Fruit fly (Drosophila melanogaster) whole organism, embryonic: ENCODE results near the gene gro.

ENCODE experiments used
- Atf-2 ChIP-seq: fragments of 200-800 bp; sonication (Bioruptor generic); optimal IDR thresholded peaks from 2 replicates; lab custom pipeline; 2016; ENCODE audit warnings: missing biosample characterization, missing genetic modification characterization
- Bteb2 ChIP-seq: fragments of 200-800 bp; sonication (Bioruptor generic); optimal IDR thresholded peaks from 2 replicates; lab custom pipeline; 2016; ENCODE audit warnings: missing biosample characterization, missing genetic modification characterization
- CG10209 ChIP-seq: fragments of 200-800 bp; sonication (Bioruptor generic); optimal IDR thresholded peaks from 3 replicates; lab custom pipeline; 2017; ENCODE audit warnings: missing biosample characterization, mild to moderate bottlenecking, missing genetic modification characterization, missing genetic modification reagents
- CG12659 ChIP-seq: fragments of 200-800 bp; sonication (Bioruptor generic); optimal IDR thresholded peaks from 3 replicates; lab custom pipeline; 2017; ENCODE audit warnings: mild to moderate bottlenecking, missing biosample characterization, missing genetic modification reagents, missing genetic modification characterization
- CG14710 ChIP-seq: fragments of 200-800 bp; sonication (Bioruptor generic); optimal IDR thresholded peaks from 3 replicates; lab custom pipeline; 2019; ENCODE audit warnings: missing biosample characterization, mild to moderate bottlenecking, missing genetic modification characterization, moderate library complexity
- CG15011 ChIP-seq: fragments of 200-800 bp; sonication (Bioruptor generic); optimal IDR thresholded peaks from 3 replicates; lab custom pipeline; 2018; ENCODE audit warnings: missing biosample characterization, mild to moderate bottlenecking, missing genetic modification characterization
- CG15073 ChIP-seq: fragments of 200-800 bp; sonication (Bioruptor generic); optimal IDR thresholded peaks from 2 replicates; lab custom pipeline; 2016; ENCODE audit warnings: missing biosample characterization, missing genetic modification characterization
- CG15601 ChIP-seq: fragments of 200-800 bp; sonication (Bioruptor generic); optimal IDR thresholded peaks from 3 replicates; lab custom pipeline; 2019; ENCODE audit warnings: missing biosample characterization, mild to moderate bottlenecking, missing genetic modification characterization, moderate library complexity
- CG16779 ChIP-seq: fragments of 200-800 bp; sonication (Bioruptor generic); IDR thresholded peaks from 2 replicates; pipeline ENCODE4 v1.3.6; 2022; ENCODE audit warnings: missing biosample characterization, missing genetic modification characterization
- CG18619 ChIP-seq: fragments of 200-800 bp; sonication (Bioruptor generic); optimal IDR thresholded peaks from 3 replicates; lab custom pipeline; 2017; ENCODE audit warnings: missing biosample characterization, mild to moderate bottlenecking, missing genetic modification characterization
- CG2199 ChIP-seq: fragments of 200-800 bp; sonication (Bioruptor generic); IDR thresholded peaks from 3 replicates; pipeline ENCODE4 v1.3.6; 2022; ENCODE audit warnings: missing biosample characterization, missing genetic modification characterization
- CG2678 ChIP-seq: fragments of 200-800 bp; sonication (Bioruptor generic); optimal IDR thresholded peaks from 3 replicates; lab custom pipeline; 2019; ENCODE audit warnings: missing biosample characterization, mild to moderate bottlenecking, missing genetic modification characterization, moderate library complexity
- CG3065 ChIP-seq: fragments of 200-800 bp; sonication (Bioruptor generic); optimal IDR thresholded peaks from 2 replicates; lab custom pipeline; 2016; ENCODE audit warnings: missing biosample characterization, missing genetic modification characterization
- CG31224 ChIP-seq: fragments of 200-800 bp; sonication (Bioruptor generic); IDR thresholded peaks from 2 replicates; pipeline ENCODE4 v1.3.6; 2022; ENCODE audit warnings: missing biosample characterization, missing genetic modification characterization
- CG33557 ChIP-seq: fragments of 200-800 bp; sonication (Bioruptor generic); optimal IDR thresholded peaks from 2 replicates; lab custom pipeline; 2019; ENCODE audit warnings: missing biosample characterization, mild to moderate bottlenecking, missing genetic modification characterization, moderate library complexity
- CG3407 ChIP-seq: fragments of 200-800 bp; sonication (Bioruptor generic); optimal IDR thresholded peaks from 2 replicates; lab custom pipeline; 2018; ENCODE audit warnings: missing biosample characterization, mild to moderate bottlenecking, missing genetic modification characterization
- CG3726 ChIP-seq: fragments of 200-800 bp; sonication (Bioruptor generic); IDR thresholded peaks from 3 replicates; pipeline ENCODE4, ENCODE4 v1.3.6; 2022; ENCODE audit warnings: missing biosample characterization, missing genetic modification characterization
- CG43689 ChIP-seq: fragments of 200-800 bp; sonication (Bioruptor generic); IDR thresholded peaks from 2 replicates; pipeline ENCODE4 v1.3.6; 2022; ENCODE audit warnings: missing biosample characterization, missing genetic modification characterization
- CG6813 ChIP-seq: fragments of 200-800 bp; sonication (Bioruptor generic); optimal IDR thresholded peaks from 2 replicates; lab custom pipeline; 2017; ENCODE audit warnings: missing biosample characterization, missing genetic modification characterization, mild to moderate bottlenecking, moderate library complexity, missing genetic modification reagents
- CG7987 ChIP-seq: fragments of 200-800 bp; sonication (Bioruptor generic); optimal IDR thresholded peaks from 2 replicates; lab custom pipeline; 2018; ENCODE audit warnings: missing biosample characterization, mild to moderate bottlenecking, missing genetic modification characterization, moderate library complexity
- CG9437 ChIP-seq: fragments of 200-800 bp; sonication (Bioruptor generic); optimal IDR thresholded peaks from 2 replicates; lab custom pipeline; 2018; ENCODE audit warnings: missing biosample characterization, mild to moderate bottlenecking, missing genetic modification characterization
- CG9817 ChIP-seq: fragments of 200-800 bp; sonication (Bioruptor generic); optimal IDR thresholded peaks from 2 replicates; lab custom pipeline; 2018; ENCODE audit warnings: missing biosample characterization, mild to moderate bottlenecking, missing genetic modification characterization, moderate library complexity
- Chrac-16 ChIP-seq: fragments of 200-800 bp; sonication (Bioruptor generic); optimal IDR thresholded peaks from 3 replicates; lab custom pipeline; 2016; ENCODE audit warnings: missing biosample characterization, missing genetic modification characterization
- CoRest ChIP-seq: fragments of 200-800 bp; sonication (Bioruptor generic); optimal IDR thresholded peaks from 3 replicates; lab custom pipeline; 2018; ENCODE audit warnings: missing biosample characterization, mild to moderate bottlenecking, missing genetic modification characterization, moderate library complexity
- Dad ChIP-seq: fragments of 200-800 bp; sonication (Bioruptor generic); optimal IDR thresholded peaks from 3 replicates; lab custom pipeline; 2016; ENCODE audit warnings: missing biosample characterization, missing genetic modification characterization
- Deaf1 ChIP-seq: fragments of 200-800 bp; optimal IDR thresholded peaks from 3 replicates; lab custom pipeline; 2019; ENCODE audit warnings: missing biosample characterization, mild to moderate bottlenecking, missing genetic modification characterization, moderate library complexity
- Dfd ChIP-seq, 2 experiments: fragments of >200 bp; optimal IDR thresholded peaks; 2 replicates each; lab custom pipeline; 2017; ENCODE audit warnings: missing biosample characterization in 2 of 2, missing genetic modification characterization in 2 of 2
- Hey ChIP-seq: fragments of 200-800 bp; sonication (Bioruptor generic); optimal IDR thresholded peaks from 3 replicates; lab custom pipeline; 2018; ENCODE audit warnings: missing biosample characterization, mild to moderate bottlenecking, missing genetic modification characterization
- HmgZ ChIP-seq: fragments of 200-800 bp; sonication (Bioruptor generic); optimal IDR thresholded peaks from 2 replicates; lab custom pipeline; 2018; ENCODE audit warnings: missing biosample characterization, mild to moderate bottlenecking, missing genetic modification characterization
- Hr78 ChIP-seq, 2 experiments: fragments of 200-800 bp in 1 of 2; fragments of >200 bp in 1 of 2; sonication (Bioruptor generic) in 1 of 2; optimal IDR thresholded peaks; 2 replicates each; lab custom pipeline; 2017 to 2019; ENCODE audit warnings: missing biosample characterization in 2 of 2, missing genetic modification characterization in 2 of 2, mild to moderate bottlenecking in 1 of 2, moderate library complexity in 1 of 2
- Mes4 ChIP-seq: fragments of 200-800 bp; sonication (Bioruptor generic); optimal IDR thresholded peaks from 2 replicates; lab custom pipeline; 2016; ENCODE audit warnings: missing biosample characterization, missing genetic modification characterization
- Myb ChIP-seq: fragments of 200-800 bp; sonication (Bioruptor generic); optimal IDR thresholded peaks from 2 replicates; lab custom pipeline; 2016; ENCODE audit warnings: missing biosample characterization, missing genetic modification characterization
- Rx ChIP-seq: fragments of 200-800 bp; sonication (Bioruptor generic); IDR thresholded peaks from 2 replicates; pipeline ENCODE4 v1.3.6; 2022; ENCODE audit warnings: missing biosample characterization, missing genetic modification characterization
- YL-1 ChIP-seq: fragments of 200-800 bp; sonication (Bioruptor generic); optimal IDR thresholded peaks from 3 replicates; lab custom pipeline; 2017; ENCODE audit warnings: missing biosample characterization, mild to moderate bottlenecking, missing genetic modification characterization
- ase ChIP-seq: fragments of 200-800 bp; sonication (Bioruptor generic); IDR thresholded peaks from 3 replicates; pipeline ENCODE4 v1.3.6; 2022; ENCODE audit warnings: missing biosample characterization, missing genetic modification characterization
- cad ChIP-seq: fragments of >200 bp; optimal IDR thresholded peaks from 2 replicates; lab custom pipeline; 2017; ENCODE audit warnings: missing biosample characterization, missing genetic modification characterization
- eve ChIP-seq, 2 experiments: fragments of >200 bp; optimal IDR thresholded peaks; 2 replicates each; lab custom pipeline; 2017; ENCODE audit warnings: missing biosample characterization in 2 of 2, missing genetic modification characterization in 2 of 2
- ewg ChIP-seq: fragments of 200-800 bp; sonication (Bioruptor generic); optimal IDR thresholded peaks from 3 replicates; lab custom pipeline; 2017; ENCODE audit warnings: mild to moderate bottlenecking, missing biosample characterization, missing genetic modification reagents, missing genetic modification characterization
- exex ChIP-seq: fragments of 200-800 bp; sonication (Bioruptor generic); optimal IDR thresholded peaks from 4 replicates; lab custom pipeline; 2018; ENCODE audit warnings: missing biosample characterization, mild to moderate bottlenecking, missing genetic modification characterization, moderate library complexity
- eyg ChIP-seq: fragments of 200-800 bp; sonication (Bioruptor generic); optimal IDR thresholded peaks from 3 replicates; lab custom pipeline; 2016; ENCODE audit warnings: missing biosample characterization, missing genetic modification characterization
- fru ChIP-seq: fragments of >200 bp; optimal IDR thresholded peaks from 2 replicates; lab custom pipeline; 2017
- gsb-n ChIP-seq: fragments of 200-800 bp; sonication (Bioruptor generic); optimal IDR thresholded peaks from 3 replicates; lab custom pipeline; 2018; ENCODE audit warnings: missing biosample characterization, mild to moderate bottlenecking, missing genetic modification characterization
- lab ChIP-seq: fragments of 200-800 bp; sonication (Bioruptor generic); optimal IDR thresholded peaks from 3 replicates; lab custom pipeline; 2017; ENCODE audit warnings: missing biosample characterization, missing genetic modification characterization, mild to moderate bottlenecking, moderate library complexity, missing genetic modification reagents
- luna ChIP-seq: fragments of 200-800 bp; sonication (Bioruptor generic); optimal IDR thresholded peaks from 2 replicates; lab custom pipeline; 2016; ENCODE audit warnings: missing biosample characterization, missing genetic modification characterization
- peb ChIP-seq: fragments of 200-800 bp; sonication (Bioruptor generic); IDR thresholded peaks from 2 replicates; pipeline ENCODE4 v1.3.6; 2022; ENCODE audit warnings: missing biosample characterization, missing genetic modification characterization
- pros ChIP-seq: fragments of 200-800 bp; sonication (Bioruptor generic); optimal IDR thresholded peaks from 3 replicates; lab custom pipeline; 2019; ENCODE audit warnings: missing biosample characterization, mild to moderate bottlenecking, missing genetic modification characterization, moderate library complexity
- rib ChIP-seq: fragments of 200-800 bp; sonication (Bioruptor generic); IDR thresholded peaks from 2 replicates; pipeline ENCODE4 v1.3.6; 2022; ENCODE audit warnings: missing biosample characterization, missing genetic modification characterization
- ttk ChIP-seq: fragments of 200-800 bp; sonication (Bioruptor generic); IDR thresholded peaks from 2 replicates; pipeline ENCODE4 v2.1.2; 2022; ENCODE audit warnings: missing biosample characterization, missing genetic modification characterization
- wor ChIP-seq: fragments of 200-800 bp; sonication (Bioruptor generic); IDR thresholded peaks from 2 replicates; pipeline ENCODE4 v1.3.6; 2022; ENCODE audit warnings: missing biosample characterization, missing genetic modification characterization

The gro gene

DNA sequence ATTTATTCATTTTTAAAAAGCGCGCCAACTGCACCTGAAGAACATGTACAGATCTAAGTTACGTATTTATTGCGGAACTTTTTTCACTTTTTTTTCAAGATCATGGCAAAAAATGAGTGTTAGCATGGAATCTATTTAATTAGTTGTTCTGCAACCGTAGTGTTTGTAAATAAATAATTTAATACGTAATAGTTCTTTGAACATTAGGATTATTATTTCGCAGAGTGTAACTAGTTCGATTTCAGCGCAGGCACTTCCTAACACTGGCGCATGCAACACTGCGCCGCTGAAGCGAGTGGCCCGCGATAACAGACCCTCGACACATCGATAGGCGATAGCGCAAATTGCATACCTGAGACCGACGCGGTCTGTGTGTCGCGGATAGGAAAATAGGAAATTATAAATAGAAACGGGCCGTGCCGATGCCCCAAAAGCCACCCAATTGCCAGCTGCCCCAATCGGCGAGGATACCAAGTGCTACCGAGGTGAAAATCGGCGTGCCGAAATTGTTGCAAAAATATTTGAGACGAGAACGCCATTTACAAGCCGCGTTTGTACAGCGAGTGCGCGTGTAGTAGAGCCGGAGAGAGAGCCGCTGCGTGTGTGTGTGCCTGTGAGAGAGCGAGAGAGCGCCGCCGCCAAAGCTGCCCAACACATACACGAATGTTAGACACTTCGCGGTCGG is at the start of gene gro (continued):
- TF ChIP-seq CG12659 (peak; percentile 91), exex (no peak), cad (GFP tag; lab: Kevin White, UChicago) (no peak), CG3407 (GFP tag; lab: Kevin White, UChicago) (peak; percentile 50), Atf-2 (GFP tag; lab: Kevin White, UChicago) (peak; percentile 43), gsb-n (tag; lab: Kevin White, UChicago) (peak; percentile 63), pros (GFP tag; lab: Kevin White, UChicago) (no peak), CG3065 (no peak), lab (GFP tag; lab: Kevin White, UChicago) (peak; percentile 82), HmgZ (tag; lab: Kevin White, UChicago) (peak; percentile 83), YL-1 (peak; percentile 55), ewg (GFP tag; lab: Kevin White, UChicago) (peak; percentile 89), CoRest (tag; lab: Kevin White, UChicago) (peak; percentile 71), CG3726 (GFP tag; lab: Robert Waterston, UW) (no peak), CG15073 (GFP tag; lab: Kevin White, UChicago) (no peak), CG14710 (tag; lab: Kevin White, UChicago) (peak; percentile 84), CG15011 (GFP tag; lab: Kevin White, UChicago) (no peak), Deaf1 (tag; lab: Kevin White, UChicago) (no peak), Hr78 (GFP tag; optimal IDR thresholded peaks at IDR 0.05; lab: Kevin White, UChicago) (no peak), CG2678 (tag; lab: Kevin White, UChicago) (peak; percentile 26), luna (GFP tag; lab: Kevin White, UChicago) (peak; percentile 64), CG16779 (GFP tag; lab: Robert Waterston, UW) (peak; percentile 75; the same call in 1 of the 2 replicates), Myb (GFP tag; lab: Kevin White, UChicago) (peak; percentile 66), CG31224 (GFP tag; lab: Robert Waterston, UW) (no peak), ttk (GFP tag; lab: Robert Waterston, UW) (peak; percentile 50; the same call in 1 of the 2 replicates), CG10209 (GFP tag; lab: Kevin White, UChicago) (peak; percentile 52), CG9817 (tag; lab: Kevin White, UChicago) (peak; percentile 75), Mes4 (GFP tag; lab: Kevin White, UChicago) (peak; percentile 50), CG15601 (peak; percentile 47), eve (GFP tag; optimal IDR thresholded peaks at IDR 0.05; lab: Kevin White, UChicago) (no peak), ase (GFP tag; lab: Robert Waterston, UW) (0 out of 3 replicates have a peak, but pooled peaks have one; percentile 44), Rx (GFP tag; lab: Robert Waterston, UW) (0 out of 2 replicates have a peak, but pooled peaks have one; percentile 52), Dfd (GFP tag; optimal IDR thresholded peaks at IDR 0.05; lab: Kevin White, UChicago) (no peak), Bteb2 (peak; percentile 68), CG6813 (no peak), CG9437 (GFP tag; lab: Kevin White, UChicago) (peak; percentile 85), rib (GFP tag; lab: Robert Waterston, UW) (peak; percentile 79), Dad (GFP tag; lab: Kevin White, UChicago) (peak; percentile 66), CG33557 (GFP tag; lab: Kevin White, UChicago) (peak; percentile 42), CG2199 (GFP tag; lab: Robert Waterston, UW) (0 out of 3 replicates have a peak, but pooled peaks have one; percentile 29), eyg (GFP tag; lab: Kevin White, UChicago) (no peak), fru (lab: Kevin White, UChicago) (peak; percentile 7), peb (0 out of 2 replicates have a peak, but pooled peaks have one; percentile 27), Hey (peak; percentile 39), Chrac-16 (peak; percentile 77), CG18619 (GFP tag; lab: Kevin White, UChicago) (peak; percentile 26), CG7987 (GFP tag; lab: Kevin White, UChicago) (peak; percentile 82), wor (peak; percentile 23; the same call in 1 of the 2 replicates), CG43689 (GFP tag; lab: Robert Waterston, UW) (no peak)
